Worm (Caenorhabditis elegans) whole organism, midembryonic: ENCODE results near the gene F10C1.8.

Experiments
- med-1 ChIP-seq: sonication (generic microtip); optimal IDR thresholded peaks from 2 replicates; lab custom pipeline; 2017; ENCODE audit warnings: missing genetic modification characterization, mild to moderate bottlenecking, missing compliant biosample characterization, antibody characterized with exemption, missing genetic modification reagents; ENCODE audit not compliant: insufficient read depth
- tab-1 ChIP-seq: fragments of 200-800 bp; sonication (Bioruptor generic); IDR thresholded peaks from 2 replicates; pipeline ENCODE4 v1.3.6; 2022; ENCODE audit warnings: missing genetic modification characterization, missing compliant biosample characterization

DNA sequence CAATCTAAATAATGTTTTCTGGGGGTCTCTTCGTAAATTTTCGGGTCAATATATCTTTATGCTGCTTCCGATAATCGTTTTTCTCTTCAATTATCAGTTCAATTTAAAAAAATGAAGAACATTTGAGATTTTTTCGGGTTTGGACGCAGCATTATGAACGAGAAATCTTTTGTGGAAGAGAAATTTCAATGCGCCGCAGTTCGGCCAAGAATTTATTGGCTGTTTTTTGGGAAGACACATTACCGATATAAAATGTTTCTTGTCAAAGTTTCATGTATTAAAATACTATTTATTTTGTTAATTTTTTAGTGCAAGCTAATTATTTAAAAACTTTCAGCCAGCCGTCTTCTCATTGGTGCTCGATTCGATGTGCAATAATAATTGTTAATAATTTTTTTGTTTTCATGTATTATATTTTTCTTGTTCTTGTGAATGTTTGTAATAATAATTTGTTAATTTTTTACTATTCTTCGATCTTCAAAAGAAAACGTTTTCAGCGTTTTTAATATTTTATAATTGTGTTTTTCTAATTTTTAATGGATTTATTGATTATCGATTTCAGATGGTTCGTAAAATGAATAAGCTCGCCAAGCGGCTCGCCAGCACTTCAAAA, 38.4 kb upstream of the F10C1.8 start, which contains the start of the genes C18A3.10 and C18A3.3:
- TF ChIP-seq tab-1 (GFP tag; lab: Robert Waterston, UW) = no peak
- TF ChIP-seq med-1 (GFP tag; lab: Kevin White, UChicago) = no peak
